Worm (Caenorhabditis elegans): ENCODE results near the gene T01B7.13.

T01B7.13 gene

ce11 chrII:8685623-8686022, 29.6 kb upstream of the T01B7.13 start, which contains the start of gene C34C6.9:
C34C6.9 (plus strand) TSS chrII:8685923.
- TF ChIP-seq B0035.1 (tag; optimal IDR thresholded peaks at IDR 0.05): no peak
- no peak for TF ChIP-seq F37B4.10 (GFP tag; IDR thresholded peaks at IDR 0.05)
- no peak for TF ChIP-seq Y53F4B.3 (GFP tag; IDR thresholded peaks at IDR 0.05)
- TF ChIP-seq nfya-1 (tag; optimal IDR thresholded peaks at IDR 0.05; ENCODE audit: borderline replicate concordance, insufficient read depth): no peak
- TF ChIP-seq ZK185.1 (tag; optimal IDR thresholded peaks at IDR 0.05; ENCODE audit: poor library complexity, severe bottlenecking): no peak
- TF ChIP-seq hmg-1.2 (GFP tag; IDR thresholded peaks at IDR 0.05): no peak
- TF ChIP-seq ceh-91 (GFP tag; IDR thresholded peaks at IDR 0.05): no peak
- no peak for TF ChIP-seq ekl-4 (GFP tag; IDR thresholded peaks at IDR 0.05)
- no peak for TF ChIP-seq snpc-4 (GFP tag; optimal IDR thresholded peaks at IDR 0.05)
- no peak for TF ChIP-seq snpc-4 (tag; optimal IDR thresholded peaks at IDR 0.05)
- TF ChIP-seq mel-28 (tag; optimal IDR thresholded peaks at IDR 0.05; ENCODE audit: borderline replicate concordance): no peak
- no peak for TF ChIP-seq ets-4 (GFP tag; optimal IDR thresholded peaks at IDR 0.05)
- TF ChIP-seq lin-26 (GFP tag; IDR thresholded peaks at IDR 0.05): no peak
- TF ChIP-seq mcd-1 (GFP tag; IDR thresholded peaks at IDR 0.05): no peak
- no peak for TF ChIP-seq K11D2.4 (GFP tag; IDR thresholded peaks at IDR 0.05)
- no peak for TF ChIP-seq hsf-1 (GFP tag; IDR thresholded peaks at IDR 0.05)
- no peak for TF ChIP-seq F52B5.7 (tag; optimal IDR thresholded peaks at IDR 0.05)
- no peak for TF ChIP-seq T07F8.4 (tag; optimal IDR thresholded peaks at IDR 0.05)
- no peak for TF ChIP-seq cebp-2 (GFP tag; IDR thresholded peaks at IDR 0.05)
- TF ChIP-seq gei-17 (GFP tag; optimal IDR thresholded peaks at IDR 0.05): no peak
- no peak for TF ChIP-seq B0336.3 (GFP tag; IDR thresholded peaks at IDR 0.05)

DNA sequence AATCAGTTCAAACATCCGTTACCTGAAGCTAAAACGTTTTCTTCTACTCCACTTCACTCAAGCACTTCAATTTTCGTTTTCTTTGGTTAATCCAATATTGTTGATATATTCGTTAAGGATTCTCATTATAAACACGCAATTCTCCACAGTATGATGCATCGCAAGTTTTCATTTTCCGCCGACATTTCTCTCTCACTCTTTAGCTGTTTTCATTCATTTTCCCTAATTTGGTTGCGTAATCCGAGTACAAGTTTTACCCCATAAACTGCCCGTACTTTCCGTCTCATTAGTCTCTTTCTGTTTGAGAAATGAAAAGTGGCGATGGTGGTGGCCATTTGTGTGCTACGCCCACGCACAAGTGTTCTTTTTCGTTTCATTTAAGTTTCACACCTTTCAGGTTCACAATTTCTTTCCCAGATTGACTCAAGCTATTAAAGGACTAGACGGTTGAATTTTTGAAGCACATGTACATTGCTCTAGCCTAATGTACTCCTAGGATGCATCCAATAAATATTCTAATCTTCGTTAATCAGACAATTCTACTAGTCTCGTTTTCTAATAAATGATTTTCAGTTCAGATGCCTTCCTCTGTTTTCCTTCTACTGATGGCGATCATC, 23.7 kb upstream of the T01B7.13 start, which contains the start of gene C34C6.3:
Gene C34C6.3, plus strand, starts transcription at position 567 of the 617 bp plus-strand sequence.
- no peak for TF ChIP-seq Y56A3A.18 (GFP tag; IDR thresholded peaks at IDR 0.05)
- TF ChIP-seq hmg-20 (GFP tag; IDR thresholded peaks at IDR 0.05): no peak
- no peak for TF ChIP-seq B0261.1 (tag; optimal IDR thresholded peaks at IDR 0.05)
- no peak for TF ChIP-seq B0035.1 (tag; optimal IDR thresholded peaks at IDR 0.05)
- no peak for TF ChIP-seq nhr-27 (tag; optimal IDR thresholded peaks at IDR 0.05)
- no peak for TF ChIP-seq snpc-4 (GFP tag; optimal IDR thresholded peaks at IDR 0.05)
- TF ChIP-seq snpc-4 (tag; optimal IDR thresholded peaks at IDR 0.05): no peak
- TF ChIP-seq hsf-1 (GFP tag; IDR thresholded peaks at IDR 0.05): no peak
- TF ChIP-seq snpc-1.1 (tag; optimal IDR thresholded peaks at IDR 0.05; ENCODE audit: insufficient read depth): no peak
- TF ChIP-seq F57C9.4 (tag; optimal IDR thresholded peaks at IDR 0.05): no peak
- TF ChIP-seq repo-1 (tag; optimal IDR thresholded peaks at IDR 0.05): no peak
- TF ChIP-seq F33H1.4 (GFP tag; IDR thresholded peaks at IDR 0.05): no peak
- no peak for TF ChIP-seq nfyb-1 (GFP tag; IDR thresholded peaks at IDR 0.05)
- TF ChIP-seq D2030.7 (GFP tag; IDR thresholded peaks at IDR 0.05): no peak
- TF ChIP-seq aptf-3 (GFP tag; IDR thresholded peaks at IDR 0.05): no peak
- no peak for TF ChIP-seq hrde-1 (tag; optimal IDR thresholded peaks at IDR 0.05; ENCODE audit: borderline replicate concordance)
- TF ChIP-seq F57A8.1 (GFP tag; optimal IDR thresholded peaks at IDR 0.05): no peak
- TF ChIP-seq F22D6.2 (tag; optimal IDR thresholded peaks at IDR 0.05): no peak

ce11 chrII:8695783-8696182, 19.4 kb upstream of the T01B7.13 start, which contains the start of gene C34C6.10:
C34C6.10 (minus strand) TSS chrII:8695883.
- TF ChIP-seq hmg-1.2 (GFP tag; IDR thresholded peaks at IDR 0.05) (no peak), attf-3 (GFP tag; conservative IDR thresholded peaks at IDR 0.05) (no peak), F39B2.1 (GFP tag; IDR thresholded peaks at IDR 0.05) (no peak), ceh-58 (GFP tag; IDR thresholded peaks at IDR 0.05) (no peak), ztf-28 (GFP tag; IDR thresholded peaks at IDR 0.05) (no peak), egl-18 (GFP tag; IDR thresholded peaks at IDR 0.05) (no peak), somi-1 (GFP tag; optimal IDR thresholded peaks at IDR 0.05) (no peak), nhr-179 (tag; optimal IDR thresholded peaks at IDR 0.05) (no peak), T07F8.4 (tag; optimal IDR thresholded peaks at IDR 0.05) (no peak), aptf-3 (GFP tag; IDR thresholded peaks at IDR 0.05) (no peak), lin-26 (GFP tag; IDR thresholded peaks at IDR 0.05) (no peak), snpc-4 (GFP tag; optimal IDR thresholded peaks at IDR 0.05) (no peak), snpc-4 (tag; optimal IDR thresholded peaks at IDR 0.05) (no peak), lsy-27 (tag; optimal IDR thresholded peaks at IDR 0.05; ENCODE audit: borderline replicate concordance, insufficient read depth) (no peak), let-607 (tag; optimal IDR thresholded peaks at IDR 0.05) (no peak), nfya-1 (tag; optimal IDR thresholded peaks at IDR 0.05; ENCODE audit: borderline replicate concordance, insufficient read depth) (no peak), hlh-12 (tag; optimal IDR thresholded peaks at IDR 0.05) (no peak), B0336.3 (GFP tag; IDR thresholded peaks at IDR 0.05) (no peak)

Measured in whole organism, young adult.